Worm (Caenorhabditis elegans) whole organism, late embryonic: ENCODE data around the gene ehbp-1.

Experiments
- C38D4.7 ChIP-seq: fragments of 200-800 bp; sonication (Bioruptor generic); optimal IDR thresholded peaks from 2 replicates; lab custom pipeline; 2018; ENCODE audit warnings: mild to moderate bottlenecking, missing genetic modification characterization, moderate library complexity, missing compliant biosample characterization
- ahr-1 ChIP-seq: sonication (generic microtip); optimal IDR thresholded peaks from 2 replicates; lab custom pipeline; 2016; ENCODE audit warnings: missing genetic modification characterization, missing compliant biosample characterization
- ama-1 ChIP-seq: fragments of 150-350 bp; optimal IDR thresholded peaks from 2 replicates; lab custom pipeline; 2014
- ceh-14 ChIP-seq: sonication (generic microtip); optimal IDR thresholded peaks from 2 replicates; lab custom pipeline; 2016; ENCODE audit warnings: missing genotype, missing genetic modification characterization, missing compliant biosample characterization
- ceh-24 ChIP-seq: sonication (generic microtip); optimal IDR thresholded peaks from 2 replicates; lab custom pipeline; 2016; ENCODE audit warnings: mild to moderate bottlenecking, missing genetic modification characterization, missing compliant biosample characterization
- elt-4 ChIP-seq: sonication (generic microtip); optimal IDR thresholded peaks from 2 replicates; lab custom pipeline; 2016; ENCODE audit warnings: missing genetic modification characterization, missing compliant biosample characterization
- fkh-10 ChIP-seq: fragments of 150-350 bp; optimal IDR thresholded peaks from 2 replicates; lab custom pipeline; 2014; ENCODE audit warnings: missing biosample characterization, missing genetic modification reagents, missing genetic modification characterization
- hlh-13 ChIP-seq: fragments of 200-800 bp; sonication (Bioruptor generic); optimal IDR thresholded peaks from 2 replicates; lab custom pipeline; 2018; ENCODE audit warnings: mild to moderate bottlenecking, missing genetic modification characterization, missing compliant biosample characterization
- hlh-6 ChIP-seq: sonication (generic microtip); optimal IDR thresholded peaks from 2 replicates; lab custom pipeline; 2016; ENCODE audit warnings: missing genotype, missing genetic modification characterization, missing compliant biosample characterization
- mec-3 ChIP-seq: sonication (generic microtip); optimal IDR thresholded peaks from 2 replicates; lab custom pipeline; 2016; ENCODE audit warnings: borderline replicate concordance, missing genetic modification characterization, missing compliant biosample characterization
- nhr-11 ChIP-seq: fragments of 150-350 bp; optimal IDR thresholded peaks from 2 replicates; lab custom pipeline; 2014; ENCODE audit warnings: missing biosample characterization, missing genetic modification characterization
- pha-4 ChIP-seq: fragments of 150-350 bp; optimal IDR thresholded peaks from 2 replicates; lab custom pipeline; 2018; ENCODE audit warnings: missing biosample characterization, missing genetic modification reagents, missing genetic modification characterization
- pros-1 ChIP-seq: fragments of 150-350 bp; optimal IDR thresholded peaks from 2 replicates; lab custom pipeline; 2014; ENCODE audit warnings: missing biosample characterization, missing genetic modification reagents, missing genetic modification characterization

- no peak for TF ChIP-seq fkh-10 (GFP tag; lab: Kevin White, UChicago)
- no peak for TF ChIP-seq hlh-13
- TF ChIP-seq nhr-11, result no peak
- no peak for TF ChIP-seq ama-1
- no peak for TF ChIP-seq ahr-1 (tag; lab: Kevin White, UChicago)
- TF ChIP-seq pros-1, result no peak
- no peak for TF ChIP-seq ceh-14 (tag; lab: Kevin White, UChicago)
- no peak for TF ChIP-seq C38D4.7
- no peak for TF ChIP-seq hlh-6 (tag; lab: Kevin White, UChicago)
- no peak for TF ChIP-seq ceh-24
- no peak for TF ChIP-seq pha-4 (tag; lab: Kevin White, UChicago)
- TF ChIP-seq elt-4 (tag; lab: Kevin White, UChicago), result no peak
- no peak for TF ChIP-seq mec-3 (tag; lab: Kevin White, UChicago)
Observed at ce11 chrV:9583323-9583644, 32.8 kb downstream of the ehbp-1 start, which contains the start of gene K09G1.1.
